Worm (Caenorhabditis elegans): ENCODE data around the gene F58A6.9.

F58A6.9 gene

ce11 chrII:5171610-5172009, 12.9 kb upstream of the F58A6.9 start, which contains the start of gene C27D6.15:
C27D6.15 (plus strand) TSS chrII:5171910.
- TF ChIP-seq nhr-11 (tag; optimal IDR thresholded peaks at IDR 0.05): no peak
- TF ChIP-seq gmeb-1 (tag; optimal IDR thresholded peaks at IDR 0.05): no peak
- no peak for TF ChIP-seq nhr-10 (tag; optimal IDR thresholded peaks at IDR 0.05)
- no peak for TF ChIP-seq egl-27 (tag; optimal IDR thresholded peaks at IDR 0.05)
- TF ChIP-seq F13H6.1 (tag; optimal IDR thresholded peaks at IDR 0.05): no peak
- no peak for TF ChIP-seq crh-2 (tag; optimal IDR thresholded peaks at IDR 0.05)
- TF ChIP-seq lin-13 (GFP tag; optimal IDR thresholded peaks at IDR 0.05): no peak
- no peak for TF ChIP-seq ZK546.5 (tag; optimal IDR thresholded peaks at IDR 0.05)
- no peak for TF ChIP-seq nhr-237 (tag; optimal IDR thresholded peaks at IDR 0.05)
- TF ChIP-seq zag-1 (tag; optimal IDR thresholded peaks at IDR 0.05): no peak
- TF ChIP-seq aly-2 (tag; optimal IDR thresholded peaks at IDR 0.05): no peak
- TF ChIP-seq snpc-4 (tag; optimal IDR thresholded peaks at IDR 0.05): no peak

ce11 chrII:5170932-5171331, 12.3 kb upstream of the F58A6.9 start, which contains the start of gene srb-1:
srb-1 (minus strand) TSS chrII:5171032.
- TF ChIP-seq fos-1 (tag; optimal IDR thresholded peaks at IDR 0.05) (no peak), unc-62 (GFP tag; optimal IDR thresholded peaks at IDR 0.05) (no peak), Y55F3AM.14 (GFP tag; optimal IDR thresholded peaks at IDR 0.05) (no peak), sma-3 (GFP tag; optimal IDR thresholded peaks at IDR 0.05) (no peak), blmp-1 (tag; optimal IDR thresholded peaks at IDR 0.05; ENCODE audit: insufficient read depth) (no peak), aly-2 (tag; optimal IDR thresholded peaks at IDR 0.05) (no peak), lin-11 (tag; optimal IDR thresholded peaks at IDR 0.05) (no peak), unc-55 (GFP tag; optimal IDR thresholded peaks at IDR 0.05) (no peak), ama-1 (optimal IDR thresholded peaks at IDR 0.05) (no peak), mdl-1 (tag; optimal IDR thresholded peaks at IDR 0.05) (no peak), nhr-21 (tag; optimal IDR thresholded peaks at IDR 0.05) (no peak), sem-4 (tag; optimal IDR thresholded peaks at IDR 0.05) (no peak), sma-9 (GFP tag; optimal IDR thresholded peaks at IDR 0.05) (no peak), sma-9 (tag; optimal IDR thresholded peaks at IDR 0.05) (no peak), lin-39 (tag; optimal IDR thresholded peaks at IDR 0.05) (no peak), unc-39 (tag; optimal IDR thresholded peaks at IDR 0.05) (no peak), elt-3 (tag; optimal IDR thresholded peaks at IDR 0.05) (no peak), nhr-11 (tag; optimal IDR thresholded peaks at IDR 0.05) (no peak), lin-13 (GFP tag; optimal IDR thresholded peaks at IDR 0.05) (no peak), F13H6.1 (tag; optimal IDR thresholded peaks at IDR 0.05) (no peak), ceh-16 (tag; optimal IDR thresholded peaks at IDR 0.05) (no peak)

- TF ChIP-seq nhr-12 (tag; optimal IDR thresholded peaks at IDR 0.05) (no peak), aly-2 (tag; optimal IDR thresholded peaks at IDR 0.05) (no peak), ceh-16 (tag; optimal IDR thresholded peaks at IDR 0.05) (no peak), ama-1 (optimal IDR thresholded peaks at IDR 0.05) (no peak), nhr-129 (tag; optimal IDR thresholded peaks at IDR 0.05) (no peak), crh-2 (tag; optimal IDR thresholded peaks at IDR 0.05) (no peak), peb-1 (tag; optimal IDR thresholded peaks at IDR 0.05) (no peak), dmd-4 (tag; optimal IDR thresholded peaks at IDR 0.05) (no peak), snpc-4 (tag; optimal IDR thresholded peaks at IDR 0.05) (no peak)
These were observed 8.1 kb upstream of the F58A6.9 start, which contains the start of gene srb-3 for ce11 chrII:5166738-5167137. srb-3 (minus strand) TSS chrII:5166838.

ce11 chrII:5163283-5163682, 4.6 kb upstream of the F58A6.9 start, which contains the start of gene srb-5:
srb-5 (minus strand) TSS chrII:5163383.
- TF ChIP-seq unc-39 (tag; optimal IDR thresholded peaks at IDR 0.05): no peak
- TF ChIP-seq lin-11 (tag; optimal IDR thresholded peaks at IDR 0.05): no peak
- no peak for TF ChIP-seq nhr-129 (tag; optimal IDR thresholded peaks at IDR 0.05)
- no peak for TF ChIP-seq blmp-1 (tag; optimal IDR thresholded peaks at IDR 0.05; ENCODE audit: insufficient read depth)
- TF ChIP-seq ceh-16 (tag; optimal IDR thresholded peaks at IDR 0.05): no peak
- no peak for TF ChIP-seq mdl-1 (tag; optimal IDR thresholded peaks at IDR 0.05)

ce11 chrII:5161102-5161501, 2.4 kb upstream of the F58A6.9 start, which contains the start of gene C27D6.11:
C27D6.11 (minus strand) TSS chrII:5161202.
- no peak for TF ChIP-seq snpc-4 (tag; optimal IDR thresholded peaks at IDR 0.05)
- no peak for TF ChIP-seq nhr-11 (tag; optimal IDR thresholded peaks at IDR 0.05)
- TF ChIP-seq egl-27 (tag; optimal IDR thresholded peaks at IDR 0.05): no peak
- TF ChIP-seq nhr-12 (tag; optimal IDR thresholded peaks at IDR 0.05): no peak
- TF ChIP-seq gmeb-1 (tag; optimal IDR thresholded peaks at IDR 0.05): no peak
- no peak for TF ChIP-seq ama-1 (optimal IDR thresholded peaks at IDR 0.05)
- TF ChIP-seq lin-11 (tag; optimal IDR thresholded peaks at IDR 0.05): no peak
- TF ChIP-seq nhr-25 (tag; optimal IDR thresholded peaks at IDR 0.05): no peak
- no peak for TF ChIP-seq nhr-237 (tag; optimal IDR thresholded peaks at IDR 0.05)
- no peak for TF ChIP-seq nhr-129 (tag; optimal IDR thresholded peaks at IDR 0.05)
- TF ChIP-seq nhr-21 (tag; optimal IDR thresholded peaks at IDR 0.05): no peak
- TF ChIP-seq ceh-82 (tag; optimal IDR thresholded peaks at IDR 0.05): no peak
- TF ChIP-seq mbf-1 (tag; optimal IDR thresholded peaks at IDR 0.05): no peak
- TF ChIP-seq mab-5 (tag; optimal IDR thresholded peaks at IDR 0.05): no peak
- no peak for TF ChIP-seq elt-3 (tag; optimal IDR thresholded peaks at IDR 0.05)
- TF ChIP-seq skn-1 (tag; optimal IDR thresholded peaks at IDR 0.05): no peak

Data from whole organism, L2 larva.